Fruit fly (Drosophila melanogaster): ENCODE measurements around the gene RasGAP1.

RasGAP1 gene

DNA sequence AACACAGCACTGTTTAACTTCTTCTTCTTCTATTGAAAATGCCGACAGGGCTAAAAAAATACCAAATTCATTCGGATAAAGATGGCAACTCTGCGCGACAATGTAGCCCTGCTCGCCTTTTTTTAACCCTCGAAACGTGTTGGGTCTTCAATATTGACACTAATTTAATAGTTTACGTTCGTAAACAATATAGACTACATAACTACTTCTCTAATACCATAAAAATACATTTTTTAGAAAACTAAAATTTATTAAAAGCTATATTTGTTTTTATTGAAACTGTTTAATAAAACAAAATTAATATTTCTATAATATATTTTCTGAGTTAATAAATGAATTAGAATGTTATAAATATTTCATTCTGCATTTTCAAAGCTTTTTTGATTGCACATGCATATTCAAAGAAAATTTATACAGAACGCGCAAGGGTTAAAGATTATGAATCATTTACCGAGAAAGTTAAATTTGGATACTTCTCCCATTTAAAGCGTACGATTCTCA lies 33.6 kb upstream of the RasGAP1 start, which contains the start of the genes Taf2 and CalpB (continued):
- TF ChIP-seq CG7271 (tag; optimal IDR thresholded peaks at IDR 0.05) = peak; percentile 80
- peak; percentile 37 for TF ChIP-seq CG9797 (GFP tag; optimal IDR thresholded peaks at IDR 0.05)
- TF ChIP-seq CG13296 (GFP tag; optimal IDR thresholded peaks at IDR 0.05) = peak; percentile 90
- peak; percentile 87 for TF ChIP-seq YL-1 (GFP tag; optimal IDR thresholded peaks at IDR 0.05)
- no peak for TF ChIP-seq Doc3 (GFP tag; IDR thresholded peaks at IDR 0.05; ENCODE audit: partially characterized antibody)
- peak; percentile 64; the same call in 1 of the 3 replicates for TF ChIP-seq otp (GFP tag; IDR thresholded peaks at IDR 0.05)
- no peak for TF ChIP-seq btn (GFP tag; optimal IDR thresholded peaks at IDR 0.05)
- TF ChIP-seq CG7839 (tag; optimal IDR thresholded peaks at IDR 0.05) = peak; percentile 95
- peak; percentile 85 for TF ChIP-seq Hmr (GFP tag; optimal IDR thresholded peaks at IDR 0.05)
- peak; percentile 7 for TF ChIP-seq CG4282 (GFP tag; optimal IDR thresholded peaks at IDR 0.05)
- peak; percentile 91 for TF ChIP-seq CG6689 (GFP tag; IDR thresholded peaks at IDR 0.05)
- TF ChIP-seq CG11723 (GFP tag; optimal IDR thresholded peaks at IDR 0.05) = peak; percentile 5
- no peak for TF ChIP-seq pfk (GFP tag; optimal IDR thresholded peaks at IDR 0.05)
- peak; percentile 72 for TF ChIP-seq CG6654 (GFP tag; optimal IDR thresholded peaks at IDR 0.05)
- TF ChIP-seq CG4360 (GFP tag; IDR thresholded peaks at IDR 0.05) = no peak
- TF ChIP-seq H2.0 (GFP tag; IDR thresholded peaks at IDR 0.05) = 0 out of 2 replicates have a peak, but pooled peaks have one; percentile 43
- no peak for TF ChIP-seq pnt (GFP tag; optimal IDR thresholded peaks at IDR 0.05)
- TF ChIP-seq vfl (GFP tag; optimal IDR thresholded peaks at IDR 0.05) = no peak
- TF ChIP-seq CG1832 (GFP tag; optimal IDR thresholded peaks at IDR 0.05) = no peak
- peak; percentile 54 for TF ChIP-seq pzg (GFP tag; optimal IDR thresholded peaks at IDR 0.05)
- TF ChIP-seq CG16863 (GFP tag; optimal IDR thresholded peaks at IDR 0.05) = no peak
- TF ChIP-seq CG4424 (GFP tag; optimal IDR thresholded peaks at IDR 0.05) = peak; percentile 86
- TF ChIP-seq Hmx (GFP tag; optimal IDR thresholded peaks at IDR 0.05) = no peak
- TF ChIP-seq Camta (GFP tag; optimal IDR thresholded peaks at IDR 0.05) = no peak
- TF ChIP-seq CG14050 (GFP tag; IDR thresholded peaks at IDR 0.05) = no peak
- TF ChIP-seq sc (optimal IDR thresholded peaks at IDR 0.05) = no peak
- peak; percentile 63 for TF ChIP-seq sc (GFP tag; optimal IDR thresholded peaks at IDR 0.05)
- no peak for TF ChIP-seq CG12236 (GFP tag; optimal IDR thresholded peaks at IDR 0.05)
- no peak for TF ChIP-seq CG11696 (GFP tag; IDR thresholded peaks at IDR 0.05)
- peak; percentile 15 for TF ChIP-seq Bdp1 (GFP tag; optimal IDR thresholded peaks at IDR 0.05)
- peak; percentile 59; the same call in 1 of the 2 replicates for TF ChIP-seq danr (GFP tag; IDR thresholded peaks at IDR 0.05)
- TF ChIP-seq tgo (GFP tag; IDR thresholded peaks at IDR 0.05) = peak; percentile 89
- no peak for TF ChIP-seq prd (optimal IDR thresholded peaks at IDR 0.05)
- peak; percentile 78; the same call in 2 of the 3 replicates for TF ChIP-seq prd (GFP tag; IDR thresholded peaks at IDR 0.05)
- peak; percentile 89 for TF ChIP-seq CG9727 (GFP tag; optimal IDR thresholded peaks at IDR 0.05)
- TF ChIP-seq vnd (GFP tag; IDR thresholded peaks at IDR 0.05; ENCODE audit: partially characterized antibody) = no peak
- TF ChIP-seq CG17612 (GFP tag; IDR thresholded peaks at IDR 0.05) = peak; percentile 53; the same call in 1 of the 2 replicates
- TF ChIP-seq z (GFP tag; IDR thresholded peaks at IDR 0.05) = no peak
- TF ChIP-seq CG7786 (GFP tag; optimal IDR thresholded peaks at IDR 0.05) = peak; percentile 63
- peak; percentile 62 for TF ChIP-seq gsb (GFP tag; IDR thresholded peaks at IDR 0.05)
- peak; percentile 81 for TF ChIP-seq CG4820 (GFP tag; optimal IDR thresholded peaks at IDR 0.05)
- TF ChIP-seq ci (GFP tag; IDR thresholded peaks at IDR 0.05) = 0 out of 3 replicates have a peak, but pooled peaks have one; percentile 58
- TF ChIP-seq CG10431 (GFP tag; optimal IDR thresholded peaks at IDR 0.05) = peak; percentile 62
- TF ChIP-seq CG14710 (tag; optimal IDR thresholded peaks at IDR 0.05) = peak; percentile 97
- TF ChIP-seq sisA (GFP tag; IDR thresholded peaks at IDR 0.05) = peak; percentile 69
- TF ChIP-seq Bgb (GFP tag; IDR thresholded peaks at IDR 0.05; ENCODE audit: partially characterized antibody) = peak; percentile 26; the same call in 1 of the 2 replicates
- TF ChIP-seq CG13123 (GFP tag; optimal IDR thresholded peaks at IDR 0.05) = peak; percentile 42
- peak; percentile 5 for TF ChIP-seq tx (GFP tag; optimal IDR thresholded peaks at IDR 0.05)
- TF ChIP-seq Spps (tag; optimal IDR thresholded peaks at IDR 0.05) = peak; percentile 83
- peak; percentile 95 for TF ChIP-seq phol (tag; optimal IDR thresholded peaks at IDR 0.05)
- TF ChIP-seq CG11695 (GFP tag; IDR thresholded peaks at IDR 0.05) = peak; percentile 88

Data from whole organism, embryonic.